Worm (Caenorhabditis elegans) whole organism, late embryonic: Measurements from ENCODE around the gene clec-25.

ENCODE experiments used
- C08G9.2 ChIP-seq: sonication (generic microtip); optimal IDR thresholded peaks from 2 replicates; lab custom pipeline; 2016; ENCODE audit warnings: mild to moderate bottlenecking, missing genetic modification characterization, moderate library complexity, missing compliant biosample characterization
- Y22D7AL.16 ChIP-seq: sonication (generic microtip); optimal IDR thresholded peaks from 2 replicates; lab custom pipeline; 2016; ENCODE audit warnings: missing genetic modification characterization, missing compliant biosample characterization
- ceh-14 ChIP-seq: sonication (generic microtip); optimal IDR thresholded peaks from 2 replicates; lab custom pipeline; 2016; ENCODE audit warnings: missing genotype, missing genetic modification characterization, missing compliant biosample characterization
- ceh-6 ChIP-seq: fragments of 200-800 bp; sonication (Bioruptor generic); optimal IDR thresholded peaks from 2 replicates; lab custom pipeline; 2018; ENCODE audit warnings: mild to moderate bottlenecking, missing genetic modification characterization, missing compliant biosample characterization
- ceh-9 ChIP-seq: sonication (generic microtip); optimal IDR thresholded peaks from 2 replicates; lab custom pipeline; 2016; ENCODE audit warnings: mild to moderate bottlenecking, missing genetic modification characterization, inconsistent platforms, missing compliant biosample characterization
- nfya-1 ChIP-seq: sonication (generic microtip); optimal IDR thresholded peaks from 2 replicates; lab custom pipeline; 2017; ENCODE audit warnings: missing genetic modification characterization, mild to moderate bottlenecking, missing compliant biosample characterization, antibody characterized with exemption, moderate library complexity
- nhr-11 ChIP-seq: fragments of 150-350 bp; optimal IDR thresholded peaks from 2 replicates; lab custom pipeline; 2014; ENCODE audit warnings: missing biosample characterization, missing genetic modification characterization
- pha-4 ChIP-seq: fragments of 150-350 bp; optimal IDR thresholded peaks from 2 replicates; lab custom pipeline; 2018; ENCODE audit warnings: missing biosample characterization, missing genetic modification reagents, missing genetic modification characterization
- unc-42 ChIP-seq: sonication (generic microtip); optimal IDR thresholded peaks from 2 replicates; lab custom pipeline; 2016; ENCODE audit warnings: missing genotype, missing genetic modification characterization, missing compliant biosample characterization

ce11 chrV:16861719-16862118, 18.7 kb downstream of the clec-25 start, which contains the start of the genes clec-32 and clec-24:
- TF ChIP-seq nfya-1 (tag; lab: Kevin White, UChicago) (no peak), C08G9.2 (tag; lab: Kevin White, UChicago) (no peak), ceh-9 (no peak), unc-42 (tag; lab: Kevin White, UChicago) (no peak), nhr-11 (tag; lab: Kevin White, UChicago) (no peak), Y22D7AL.16 (tag; lab: Kevin White, UChicago) (no peak), ceh-6 (GFP tag; lab: Kevin White, UChicago) (no peak), pha-4 (no peak), ceh-14 (tag; lab: Kevin White, UChicago) (no peak)
